Worm (Caenorhabditis elegans) whole organism, L4 larva: ENCODE measurements around the gene noca-1.

ENCODE experiments used
- R02D3.7 ChIP-seq: fragments of 150-350 bp; sonication (generic microtip); optimal IDR thresholded peaks from 3 replicates; lab custom pipeline; 2014; ENCODE audit warnings: missing biosample characterization, missing genetic modification characterization
- attf-4 ChIP-seq: sonication (generic microtip); optimal IDR thresholded peaks from 3 replicates; lab custom pipeline; 2017; ENCODE audit warnings: missing biosample characterization, missing genetic modification characterization
- hmg-1.1 ChIP-seq: fragments of 200-800 bp; sonication (Bioruptor generic); IDR thresholded peaks from 2 replicates; pipeline ENCODE4 v1.3.6; 2022; ENCODE audit warnings: missing genetic modification reagents, missing genetic modification characterization, missing compliant biosample characterization
- zip-11 ChIP-seq: fragments of 200-800 bp; sonication (Bioruptor generic); IDR thresholded peaks from 2 replicates; pipeline ENCODE4 v1.3.6; 2022; ENCODE audit warnings: missing genetic modification characterization, missing compliant biosample characterization

ce11 chrV:13120097-13120496 is 32.6 kb upstream of the noca-1 start, which contains the start of gene max-1:
- TF ChIP-seq attf-4 (tag; lab: Kevin White, UChicago), result no peak
- no peak for TF ChIP-seq hmg-1.1 (GFP tag; lab: Robert Waterston, UW)
- TF ChIP-seq R02D3.7 (tag; lab: Kevin White, UChicago), result no peak
- TF ChIP-seq zip-11 (GFP tag; lab: Robert Waterston, UW), result no peak
